Fruit fly (Drosophila melanogaster) whole organism, embryonic: Measurements from ENCODE around the gene VhaAC45RP.

Source experiments
- Awh ChIP-seq: fragments of 200-800 bp; sonication (Bioruptor generic); IDR thresholded peaks from 2 replicates; pipeline ENCODE4, ENCODE4 v1.3.6; 2022; ENCODE audit warnings: missing biosample characterization, missing genetic modification characterization
- Blimp-1 ChIP-seq: fragments of 200-800 bp; sonication (Bioruptor generic); optimal IDR thresholded peaks from 3 replicates; lab custom pipeline; 2018; ENCODE audit warnings: missing biosample characterization, missing genetic modification characterization, mild to moderate bottlenecking, moderate library complexity, missing genetic modification reagents
- CG10321 ChIP-seq: fragments of 200-800 bp; sonication (Bioruptor generic); IDR thresholded peaks from 2 replicates; pipeline ENCODE4 v1.3.6; 2022; ENCODE audit warnings: missing biosample characterization, missing genetic modification characterization
- CG11085 ChIP-seq: fragments of 200-800 bp; sonication (Bioruptor generic); IDR thresholded peaks from 2 replicates; pipeline ENCODE4 v1.3.6; 2022; ENCODE audit warnings: missing biosample characterization, missing genetic modification characterization
- CG11560 ChIP-seq: fragments of 200-800 bp; sonication (Bioruptor generic); IDR thresholded peaks from 3 replicates; pipeline ENCODE4 v1.3.6; 2022; ENCODE audit warnings: missing biosample characterization, missing genetic modification characterization
- CG11695 ChIP-seq: fragments of 200-800 bp; sonication (Bioruptor generic); IDR thresholded peaks from 3 replicates; pipeline ENCODE4 v1.3.6; 2022; ENCODE audit warnings: missing biosample characterization, missing genetic modification characterization
- CG12769 ChIP-seq: fragments of 200-800 bp; sonication (Bioruptor generic); optimal IDR thresholded peaks from 2 replicates; lab custom pipeline; 2019; ENCODE audit warnings: missing biosample characterization, mild to moderate bottlenecking, missing genetic modification characterization, moderate library complexity
- CG13424 ChIP-seq: fragments of 200-800 bp; sonication (Bioruptor generic); optimal IDR thresholded peaks from 2 replicates; lab custom pipeline; 2019; ENCODE audit warnings: missing biosample characterization, mild to moderate bottlenecking, missing genetic modification characterization, moderate library complexity
- CG15269 ChIP-seq: fragments of 200-800 bp; sonication (Bioruptor generic); optimal IDR thresholded peaks from 2 replicates; lab custom pipeline; 2018; ENCODE audit warnings: missing biosample characterization, mild to moderate bottlenecking, missing genetic modification characterization, moderate library complexity
- CG15514 ChIP-seq: fragments of 200-800 bp; sonication (Bioruptor generic); optimal IDR thresholded peaks from 3 replicates; lab custom pipeline; 2017; ENCODE audit warnings: missing biosample characterization, missing genetic modification characterization, mild to moderate bottlenecking, moderate library complexity, missing genetic modification reagents
- CG32532 ChIP-seq: fragments of 200-800 bp; sonication (Bioruptor generic); IDR thresholded peaks from 2 replicates; pipeline ENCODE4 v1.3.6; 2022; ENCODE audit warnings: missing biosample characterization, missing genetic modification characterization
- CG3281 ChIP-seq: fragments of 200-800 bp; sonication (Bioruptor generic); optimal IDR thresholded peaks from 3 replicates; lab custom pipeline; 2017; ENCODE audit warnings: missing biosample characterization, mild to moderate bottlenecking, missing genetic modification characterization
- CG6854 ChIP-seq: fragments of 200-800 bp; sonication (Bioruptor generic); optimal IDR thresholded peaks from 3 replicates; lab custom pipeline; 2017; ENCODE audit warnings: missing biosample characterization, mild to moderate bottlenecking, missing genetic modification characterization
- CG7963 ChIP-seq: fragments of 200-800 bp; sonication (Bioruptor generic); IDR thresholded peaks from 3 replicates; pipeline ENCODE4 v1.3.6; 2022; ENCODE audit warnings: missing biosample characterization, missing genetic modification characterization; ENCODE audit not compliant: partially characterized antibody
- D19B ChIP-seq: fragments of 200-800 bp; sonication (Bioruptor generic); optimal IDR thresholded peaks from 2 replicates; lab custom pipeline; 2017; ENCODE audit warnings: missing biosample characterization, mild to moderate bottlenecking, missing genetic modification characterization
- Deaf1 ChIP-seq: fragments of 200-800 bp; optimal IDR thresholded peaks from 3 replicates; lab custom pipeline; 2019; ENCODE audit warnings: missing biosample characterization, mild to moderate bottlenecking, missing genetic modification characterization, moderate library complexity
- Dip2 ChIP-seq: fragments of 200-800 bp; sonication (Bioruptor generic); IDR thresholded peaks from 2 replicates; pipeline ENCODE4 v1.3.6; 2022; ENCODE audit warnings: missing biosample characterization, missing genetic modification characterization
- Doc3 ChIP-seq: fragments of 200-800 bp; sonication (Bioruptor generic); IDR thresholded peaks from 3 replicates; pipeline ENCODE4 v1.3.6; 2022; ENCODE audit warnings: missing biosample characterization, missing genetic modification characterization; ENCODE audit not compliant: partially characterized antibody
- Hr78 ChIP-seq, 2 experiments: fragments of 200-800 bp in 1 of 2; fragments of >200 bp in 1 of 2; sonication (Bioruptor generic) in 1 of 2; optimal IDR thresholded peaks; 2 replicates each; lab custom pipeline; 2017 to 2019; ENCODE audit warnings: missing biosample characterization in 2 of 2, missing genetic modification characterization in 2 of 2, mild to moderate bottlenecking in 1 of 2, moderate library complexity in 1 of 2
- MBD-R2 ChIP-seq: fragments of 200-800 bp; sonication (Bioruptor generic); IDR thresholded peaks from 2 replicates; pipeline ENCODE4 v1.3.6; 2022; ENCODE audit warnings: missing biosample characterization, missing genetic modification characterization
- MTF-1 ChIP-seq: fragments of 200-800 bp; sonication (Bioruptor generic); optimal IDR thresholded peaks from 2 replicates; lab custom pipeline; 2018; ENCODE audit warnings: missing biosample characterization, mild to moderate bottlenecking, missing genetic modification characterization, borderline replicate concordance
- Max ChIP-seq: fragments of 200-800 bp; sonication (Bioruptor generic); optimal IDR thresholded peaks from 2 replicates; lab custom pipeline; 2016; ENCODE audit warnings: missing biosample characterization, mild to moderate bottlenecking, missing genetic modification characterization
- NFAT ChIP-seq: fragments of 200-800 bp; sonication (Bioruptor generic); IDR thresholded peaks from 2 replicates; pipeline ENCODE4 v1.3.6; 2022; ENCODE audit warnings: missing biosample characterization, missing genetic modification characterization
- Nf-YB ChIP-seq: fragments of 200-800 bp; sonication (Bioruptor generic); optimal IDR thresholded peaks from 3 replicates; lab custom pipeline; 2019; ENCODE audit warnings: missing biosample characterization, mild to moderate bottlenecking, missing genetic modification characterization, moderate library complexity
- Pdp1 ChIP-seq, 2 experiments: fragments of 200-800 bp; sonication (Bioruptor generic); optimal IDR thresholded peaks; 3 replicates each; lab custom pipeline; 2016; ENCODE audit warnings: missing biosample characterization in 2 of 2, missing genetic modification characterization in 2 of 2, mild to moderate bottlenecking in 1 of 2, moderate library complexity in 1 of 2
- az2 ChIP-seq: fragments of 200-800 bp; sonication (Bioruptor generic); optimal IDR thresholded peaks from 3 replicates; lab custom pipeline; 2016; ENCODE audit warnings: missing biosample characterization, missing genetic modification characterization
- cas ChIP-seq: fragments of 200-800 bp; sonication (Bioruptor generic); IDR thresholded peaks from 2 replicates; pipeline ENCODE4 v1.3.6; 2022; ENCODE audit warnings: missing biosample characterization, missing genetic modification characterization
- cg ChIP-seq: fragments of 200-800 bp; sonication (Bioruptor generic); optimal IDR thresholded peaks from 3 replicates; lab custom pipeline; 2019; ENCODE audit warnings: missing biosample characterization, mild to moderate bottlenecking, missing genetic modification characterization, moderate library complexity
- fu2 ChIP-seq: fragments of 200-800 bp; sonication (Bioruptor generic); optimal IDR thresholded peaks from 2 replicates; lab custom pipeline; 2016; ENCODE audit warnings: missing biosample characterization, missing genetic modification characterization
- jumu ChIP-seq: fragments of 200-800 bp; sonication (Bioruptor generic); optimal IDR thresholded peaks from 3 replicates; lab custom pipeline; 2016; ENCODE audit warnings: missing biosample characterization, missing genetic modification characterization
- kah ChIP-seq: fragments of 200-800 bp; sonication (Bioruptor generic); optimal IDR thresholded peaks from 2 replicates; lab custom pipeline; 2018; ENCODE audit warnings: missing biosample characterization, mild to moderate bottlenecking, missing genetic modification characterization
- knrl ChIP-seq: fragments of 200-800 bp; sonication (Bioruptor generic); IDR thresholded peaks from 3 replicates; pipeline ENCODE4 v1.3.6; 2022; ENCODE audit warnings: missing biosample characterization, missing genetic modification characterization; ENCODE audit not compliant: partially characterized antibody
- lov ChIP-seq, 2 experiments: fragments of 200-800 bp in 1 of 2; fragments of >200 bp in 1 of 2; sonication (Bioruptor generic) in 1 of 2; IDR thresholded peaks in 1 of 2; optimal IDR thresholded peaks in 1 of 2; 2 replicates in 1 of 2; 3 replicates in 1 of 2; pipeline versions ENCODE4 v1.3.6 to Lab custom; 2017 to 2022; ENCODE audit warnings: missing biosample characterization in 1 of 2, missing genetic modification characterization in 1 of 2
- mirr ChIP-seq: fragments of 200-800 bp; sonication (Bioruptor generic); optimal IDR thresholded peaks from 3 replicates; lab custom pipeline; 2018; ENCODE audit warnings: missing biosample characterization, mild to moderate bottlenecking, missing genetic modification characterization
- mld ChIP-seq: fragments of 200-800 bp; sonication (Bioruptor generic); IDR thresholded peaks from 3 replicates; pipeline ENCODE4 v1.3.6; 2022; ENCODE audit warnings: missing biosample characterization, missing genetic modification characterization; ENCODE audit not compliant: partially characterized antibody
- seq ChIP-seq: fragments of 200-800 bp; sonication (Bioruptor generic); IDR thresholded peaks from 2 replicates; pipeline ENCODE4 v1.3.6; 2022; ENCODE audit warnings: missing biosample characterization, missing genetic modification characterization
- slbo ChIP-seq: fragments of 200-800 bp; sonication (Bioruptor generic); IDR thresholded peaks from 2 replicates; pipeline ENCODE4 v1.3.6; 2022; ENCODE audit warnings: missing biosample characterization, missing genetic modification characterization
- sug ChIP-seq: fragments of 200-800 bp; optimal IDR thresholded peaks from 2 replicates; lab custom pipeline; 2019; ENCODE audit warnings: missing biosample characterization, mild to moderate bottlenecking, missing genetic modification characterization, moderate library complexity
- tgo ChIP-seq: fragments of 200-800 bp; sonication (Bioruptor generic); IDR thresholded peaks from 3 replicates; pipeline ENCODE4 v1.3.6; 2022; ENCODE audit warnings: missing biosample characterization, missing genetic modification characterization
- vnd ChIP-seq: fragments of 200-800 bp; sonication (Bioruptor generic); IDR thresholded peaks from 3 replicates; pipeline ENCODE4 v1.3.6; 2022; ENCODE audit warnings: missing biosample characterization, missing genetic modification characterization; ENCODE audit not compliant: partially characterized antibody
- wor ChIP-seq: fragments of 200-800 bp; sonication (Bioruptor generic); IDR thresholded peaks from 2 replicates; pipeline ENCODE4 v1.3.6; 2022; ENCODE audit warnings: missing biosample characterization, missing genetic modification characterization

VhaAC45RP gene

DNA sequence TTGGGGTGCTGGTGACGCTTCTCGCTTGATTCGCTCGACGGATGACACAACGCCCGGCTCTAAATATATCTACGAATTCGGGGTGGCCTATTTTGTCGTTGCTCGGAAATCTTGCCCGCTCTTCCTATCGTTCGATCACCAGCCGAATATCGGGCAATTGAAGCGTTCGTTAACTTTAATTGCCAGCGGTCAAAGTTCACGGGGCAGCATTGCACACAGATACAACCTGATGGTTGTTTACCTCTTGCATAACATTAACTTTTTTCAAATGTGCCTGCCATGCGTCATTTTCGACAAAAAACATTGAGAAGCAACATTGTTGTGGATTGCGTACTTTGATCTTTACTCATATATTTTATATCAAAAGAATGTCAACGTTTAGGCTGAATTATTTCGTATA is 31.6 kb upstream of the VhaAC45RP start:
- TF ChIP-seq Blimp-1 (GFP tag; lab: Kevin White, UChicago) (no peak), Pdp1 (GFP tag; optimal IDR thresholded peaks at IDR 0.05; lab: Kevin White, UChicago) (peak in 1 of 2 experiments; percentile 88), D19B (GFP tag; lab: Kevin White, UChicago) (no peak), CG11560 (tag; lab: Robert Waterston, UW) (no peak), wor (GFP tag; lab: Robert Waterston, UW) (no peak), tgo (no peak), Deaf1 (peak; percentile 22), Hr78 (GFP tag; optimal IDR thresholded peaks at IDR 0.05; lab: Kevin White, UChicago) (peak in 1 of 2 experiments; percentile 97), CG7963 (GFP tag; lab: Robert Waterston, UW) (no peak), seq (GFP tag; lab: Robert Waterston, UW) (no peak), CG11085 (GFP tag; lab: Robert Waterston, UW) (no peak), CG15514 (GFP tag; lab: Kevin White, UChicago) (no peak), Doc3 (GFP tag; lab: Robert Waterston, UW) (no peak), CG6854 (GFP tag; lab: Kevin White, UChicago) (no peak), knrl (GFP tag; lab: Robert Waterston, UW) (no peak), CG13424 (no peak), MBD-R2 (GFP tag; lab: Robert Waterston, UW) (no peak), Nf-YB (no peak), mld (GFP tag; lab: Robert Waterston, UW) (no peak), CG12769 (tag; lab: Kevin White, UChicago) (peak; percentile 68), mirr (GFP tag; lab: Kevin White, UChicago) (no peak), Dip2 (GFP tag; lab: Robert Waterston, UW) (no peak), sug (tag; lab: Kevin White, UChicago) (peak; percentile 3), CG10321 (GFP tag; lab: Robert Waterston, UW) (no peak), CG3281 (GFP tag; lab: Kevin White, UChicago) (no peak), jumu (no peak)

- TF ChIP-seq CG11695: no peak
- no peak for TF ChIP-seq CG15269 (tag; lab: Kevin White, UChicago)
- no peak for TF ChIP-seq Awh (GFP tag; lab: Robert Waterston, UW)
- TF ChIP-seq slbo (GFP tag; lab: Robert Waterston, UW): no peak
- TF ChIP-seq kah (GFP tag; lab: Kevin White, UChicago): no peak
- no peak for TF ChIP-seq Hr78 (GFP tag; optimal IDR thresholded peaks at IDR 0.05; lab: Kevin White, UChicago)
- no peak for TF ChIP-seq fu2
- no peak for TF ChIP-seq CG32532
- no peak for TF ChIP-seq az2 (GFP tag; lab: Kevin White, UChicago)
- TF ChIP-seq NFAT (GFP tag; lab: Robert Waterston, UW): no peak
- no peak for TF ChIP-seq Max (GFP tag; lab: Kevin White, UChicago)
- no peak for TF ChIP-seq cg
- no peak for TF ChIP-seq lov (optimal IDR thresholded peaks at IDR 0.05; lab: Kevin White, UChicago)
- no peak for TF ChIP-seq lov (GFP tag; IDR thresholded peaks at IDR 0.05; lab: Robert Waterston, UW)
- TF ChIP-seq vnd (GFP tag; lab: Robert Waterston, UW): no peak
- TF ChIP-seq cas (GFP tag; lab: Robert Waterston, UW): no peak
- no peak for TF ChIP-seq MTF-1 (GFP tag; lab: Kevin White, UChicago)
Measured at dm6 chr3R:30196128-30196527, 29.9 kb upstream of the VhaAC45RP start, which contains the start of gene CG15531. Gene CG15531 (minus strand): TSS chr3R:30196228.
